Worm (Caenorhabditis elegans) whole organism, L4/young adult: ENCODE measurements around the gene dpy-28.
A peak's percentile ranks its signal among the peaks of the same experiment; 100 is the strongest.
"Not testable (repeated sequence)": the region's sequence is repeated elsewhere in the genome, so short reads cannot be mapped to it uniquely, and the experiment has no call there.

Source experiments
- W03F9.2 ChIP-seq: fragments of 150-350 bp; optimal IDR thresholded peaks from 2 replicates; lab custom pipeline; 2014; ENCODE audit warnings: missing biosample characterization, missing genetic modification characterization
- dao-5 ChIP-seq: sonication (generic microtip); optimal IDR thresholded peaks from 2 replicates; lab custom pipeline; 2016; ENCODE audit warnings: missing genotype, missing genetic modification characterization, moderate library complexity, missing compliant biosample characterization
- him-1 ChIP-seq: sonication (generic microtip); optimal IDR thresholded peaks from 2 replicates; lab custom pipeline; 2016; ENCODE audit warnings: missing genotype, missing genetic modification reagents, missing genetic modification characterization, missing compliant biosample characterization

Gene dpy-28

DNA sequence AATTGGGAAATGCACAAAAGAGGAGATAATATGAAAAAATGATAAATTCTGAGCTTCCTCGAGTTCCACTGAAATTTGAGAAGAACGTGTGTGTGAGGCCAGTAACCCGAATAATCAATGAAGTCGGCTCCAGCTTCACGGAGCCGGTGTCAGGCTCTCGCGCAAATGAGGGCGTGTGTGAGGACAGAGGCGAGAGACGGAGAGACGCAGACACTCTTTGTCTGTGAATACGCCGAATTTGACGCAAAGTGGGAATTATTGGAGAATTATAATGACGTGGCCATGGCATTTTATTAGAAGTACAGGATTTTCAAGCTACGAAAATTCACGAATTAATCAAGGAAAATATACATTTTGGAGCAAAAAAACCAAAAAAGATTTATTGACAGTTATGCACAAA, 23.0 kb upstream of the dpy-28 start:
- TF ChIP-seq dao-5 (tag; lab: Kevin White, UChicago): no peak
- peak; percentile 19 for TF ChIP-seq W03F9.2
- TF ChIP-seq him-1 (tag; lab: Kevin White, UChicago): no peak

DNA sequence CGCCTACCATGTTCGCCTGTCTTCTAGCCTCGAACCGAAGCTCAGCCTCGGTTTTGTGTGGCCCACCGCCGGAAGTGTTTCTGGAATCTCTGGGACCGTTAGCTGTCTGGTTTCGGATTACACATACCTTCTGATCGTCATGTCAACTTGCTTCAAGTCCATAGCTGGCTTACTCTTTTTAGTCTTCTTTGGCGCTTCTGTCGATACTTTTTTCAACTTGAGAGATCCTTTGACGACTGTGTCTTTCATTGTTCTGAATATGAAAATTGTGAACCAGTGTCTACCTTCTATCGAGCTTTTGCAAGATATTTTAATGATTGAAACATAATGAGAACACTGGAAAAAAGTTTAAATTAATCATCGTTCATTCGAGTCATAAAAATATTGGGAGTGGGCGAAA, 22.4 kb upstream of the dpy-28 start, which contains the start of gene K01G5.8:
K01G5.8 (minus strand) TSS at position 255 of the 400 bp plus-strand sequence.
- TF ChIP-seq W03F9.2 (no peak), dao-5 (tag; lab: Kevin White, UChicago) (no peak), him-1 (tag; lab: Kevin White, UChicago) (no peak)

DNA sequence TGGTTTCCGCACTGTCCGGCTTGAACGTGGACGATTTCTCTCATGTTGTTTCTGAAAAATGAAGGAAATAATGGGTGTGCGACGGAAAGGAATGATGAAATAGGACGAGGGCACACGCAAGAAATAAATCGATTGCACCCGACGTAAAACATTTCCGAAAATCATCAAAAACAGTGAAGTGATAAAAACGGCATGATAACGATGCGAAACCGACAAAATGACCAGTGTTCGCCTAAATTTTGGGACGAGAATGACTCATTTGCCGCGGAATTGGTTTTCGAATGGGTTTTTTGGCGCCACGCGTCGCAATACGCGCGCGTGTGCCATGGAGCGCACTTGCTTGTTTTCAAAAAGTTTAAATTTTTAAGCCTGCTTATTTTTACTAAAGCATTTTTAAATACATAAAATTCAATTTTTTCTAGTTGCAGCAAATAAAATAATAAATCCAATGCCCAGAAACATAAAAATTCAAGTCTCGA, 20.5 kb upstream of the dpy-28 start, which contains the start of the genes tbb-1 and rib-2:
tbb-1 (minus strand) TSS at position 51 of the 479 bp plus-strand sequence.
rib-2 (plus strand) TSS at position 429 of the 479 bp plus-strand sequence.
- TF ChIP-seq him-1 (tag; lab: Kevin White, UChicago): no peak
- no peak for TF ChIP-seq dao-5 (tag; lab: Kevin White, UChicago)
- TF ChIP-seq W03F9.2: peak; percentile 91

DNA sequence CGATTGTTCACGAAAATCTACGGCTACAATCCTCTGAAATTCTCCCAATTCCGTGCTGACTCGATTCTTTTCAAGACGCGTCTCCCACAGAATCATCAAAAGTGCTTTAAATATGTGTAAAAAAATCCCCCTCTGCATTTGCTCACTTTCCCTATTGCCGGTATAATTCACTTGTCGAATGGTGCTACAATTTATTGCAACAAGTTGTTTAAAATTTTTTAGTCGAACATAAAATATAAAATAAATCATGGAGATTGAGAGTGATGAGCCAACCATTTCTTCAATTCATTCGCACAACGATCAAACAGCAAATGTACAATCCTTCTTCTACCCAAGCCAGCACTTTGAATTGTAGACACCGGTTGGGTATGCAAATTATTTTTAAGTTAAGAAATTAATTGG, 16.5 kb upstream of the dpy-28 start:
- no peak for TF ChIP-seq W03F9.2
- peak; percentile 41 for TF ChIP-seq dao-5 (tag; lab: Kevin White, UChicago)
- TF ChIP-seq him-1 (tag; lab: Kevin White, UChicago): no peak

DNA sequence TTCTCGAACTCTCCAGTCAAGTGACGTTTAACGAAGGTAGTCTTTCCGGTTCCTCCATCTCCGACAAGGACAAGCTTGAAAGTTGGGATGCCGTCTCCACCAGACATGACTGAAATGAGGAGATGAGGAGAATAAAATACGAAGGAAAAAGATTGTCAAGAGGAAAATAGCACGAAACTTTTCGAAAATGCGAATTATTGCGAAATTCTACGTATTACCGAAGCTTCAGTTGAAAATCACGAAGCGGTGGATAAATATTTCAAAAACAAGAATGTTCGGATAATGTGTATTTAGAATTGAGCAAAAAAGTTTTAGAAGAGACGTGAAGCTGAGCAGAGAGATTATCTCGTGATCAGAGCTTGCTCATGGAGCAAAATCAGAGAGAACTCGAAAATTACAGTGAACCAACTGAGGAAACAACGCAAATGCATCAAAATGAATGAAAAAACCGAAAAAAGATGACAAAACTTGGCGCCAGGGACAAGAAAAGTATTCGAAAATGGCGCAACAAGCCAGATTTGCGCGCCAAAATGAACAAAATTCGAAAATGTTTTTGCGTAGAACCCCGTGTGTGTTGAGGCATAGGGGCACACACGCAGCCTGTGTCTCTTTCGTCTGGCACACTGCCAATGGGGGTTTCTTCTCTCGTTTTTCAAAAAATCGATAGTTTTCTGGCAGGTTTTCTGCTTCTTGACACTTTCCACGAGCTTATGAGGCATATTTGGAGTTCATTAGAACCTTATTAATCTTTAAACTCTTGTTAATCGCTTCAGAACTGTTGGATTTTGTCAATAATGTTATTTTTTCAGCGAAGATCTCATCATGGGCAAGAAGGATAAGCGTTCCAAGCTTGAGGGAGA, 15.1 kb upstream of the dpy-28 start, which contains the start of the genes ran-1 and dkc-1:
ran-1 (minus strand) TSS at position 109 of the 860 bp plus-strand sequence.
dkc-1 (plus strand) TSS at position 810 of the 860 bp plus-strand sequence.
- TF ChIP-seq him-1 (tag; lab: Kevin White, UChicago) (no peak), W03F9.2 (peak; percentile 87)

DNA sequence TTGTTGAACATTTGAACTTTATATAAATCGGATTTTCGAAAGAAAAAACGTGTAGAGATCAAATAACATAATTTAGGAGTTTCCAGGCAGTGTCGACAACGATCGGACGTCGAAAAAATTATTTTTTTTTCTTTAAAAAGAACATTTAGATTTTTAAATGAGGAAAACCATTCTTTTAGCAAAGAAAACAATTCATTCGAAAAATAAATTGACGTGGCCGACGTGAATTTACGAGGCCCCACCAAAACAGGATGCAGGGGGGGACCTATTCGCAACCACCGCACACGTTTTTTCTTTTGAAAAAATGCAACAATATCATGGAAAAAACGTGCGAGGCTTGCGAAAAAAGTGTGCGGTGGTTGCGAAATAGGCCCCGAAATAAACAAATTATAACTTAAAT, 12.9 kb upstream of the dpy-28 start, which contains the start of gene enu-3.6:
enu-3.6 (plus strand) TSS at position 392 of the 400 bp plus-strand sequence.
- TF ChIP-seq dao-5 (tag; lab: Kevin White, UChicago); W03F9.2; him-1 (tag; lab: Kevin White, UChicago): not testable (repeated sequence)

DNA sequence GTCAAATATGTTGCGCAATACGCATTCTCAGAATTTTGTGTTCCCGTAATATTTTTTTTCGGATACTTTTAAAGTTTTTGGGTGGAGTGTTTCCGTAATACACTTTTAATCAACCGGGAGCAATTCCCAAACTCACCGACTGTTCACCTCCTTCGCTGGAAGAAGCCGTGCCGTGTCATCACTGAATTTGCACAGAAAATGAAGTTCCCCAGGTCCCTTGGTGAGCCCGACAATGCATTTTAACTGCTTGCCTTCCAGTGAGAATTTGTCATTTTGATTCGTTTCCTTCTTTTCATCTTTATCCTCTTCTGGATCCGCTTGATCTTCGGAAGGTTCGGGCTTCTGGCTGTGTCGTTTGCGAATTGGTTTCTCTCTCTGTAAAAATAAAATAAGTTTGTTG, 8.6 kb upstream of the dpy-28 start:
- no peak for TF ChIP-seq dao-5 (tag; lab: Kevin White, UChicago)
- TF ChIP-seq W03F9.2: no peak
- no peak for TF ChIP-seq him-1 (tag; lab: Kevin White, UChicago)

DNA sequence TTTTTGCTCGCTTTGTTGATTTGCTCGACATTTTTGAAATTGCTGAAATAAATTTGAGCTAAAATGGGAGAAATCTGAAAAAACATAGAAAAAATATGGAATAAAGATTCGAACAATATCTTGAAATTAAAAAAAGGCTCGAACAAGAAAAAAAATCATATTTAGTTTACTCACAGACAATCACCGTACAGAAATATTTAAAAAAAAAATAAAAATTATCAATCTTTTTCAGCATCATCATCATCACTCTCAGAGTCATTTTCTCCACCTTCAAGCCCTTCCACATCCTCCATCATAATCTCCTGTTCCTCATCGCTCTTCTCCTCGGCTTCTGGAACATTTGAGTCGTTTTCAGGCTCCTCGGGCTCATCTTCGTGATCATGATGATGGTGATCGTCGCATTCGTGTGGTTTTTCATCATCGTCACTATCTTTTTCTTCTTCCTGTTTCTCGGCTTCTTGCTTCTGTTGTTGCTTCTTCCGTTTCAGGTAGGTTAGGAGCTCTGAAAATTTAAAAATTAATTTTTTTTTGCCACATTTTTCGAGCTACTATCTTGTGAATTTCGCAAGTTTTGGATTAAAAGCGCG, 7.4 kb upstream of the dpy-28 start, which contains the start of gene hpl-2:
hpl-2 (minus strand) TSS at position 51 of the 587 bp plus-strand sequence.
- TF ChIP-seq W03F9.2 (no peak), him-1 (tag; lab: Kevin White, UChicago) (no peak), dao-5 (tag; lab: Kevin White, UChicago) (no peak)

DNA sequence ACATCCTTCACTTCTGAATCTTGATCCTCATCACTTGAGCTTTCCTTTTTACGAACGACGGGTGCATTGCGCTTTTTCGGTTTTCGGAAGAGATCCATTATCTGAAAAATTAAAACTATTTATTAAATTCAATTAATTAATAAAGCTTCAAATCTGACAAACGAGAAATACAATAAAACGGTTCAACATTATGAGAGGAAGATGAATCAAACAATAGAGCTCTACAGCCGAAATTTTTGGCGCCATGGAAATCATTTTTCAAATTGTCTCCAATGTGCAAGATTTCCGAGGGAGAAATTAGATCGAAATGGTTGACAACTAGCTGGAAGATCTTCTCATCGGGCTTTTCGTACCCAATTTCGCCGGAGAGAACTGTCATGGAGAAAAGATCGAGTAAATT, 5.4 kb upstream of the dpy-28 start, which contains the start of gene rnf-113:
rnf-113 (minus strand) TSS at position 101 of the 400 bp plus-strand sequence.
- TF ChIP-seq him-1 (tag; lab: Kevin White, UChicago): no peak
- no peak for TF ChIP-seq dao-5 (tag; lab: Kevin White, UChicago)
- TF ChIP-seq W03F9.2: no peak

DNA sequence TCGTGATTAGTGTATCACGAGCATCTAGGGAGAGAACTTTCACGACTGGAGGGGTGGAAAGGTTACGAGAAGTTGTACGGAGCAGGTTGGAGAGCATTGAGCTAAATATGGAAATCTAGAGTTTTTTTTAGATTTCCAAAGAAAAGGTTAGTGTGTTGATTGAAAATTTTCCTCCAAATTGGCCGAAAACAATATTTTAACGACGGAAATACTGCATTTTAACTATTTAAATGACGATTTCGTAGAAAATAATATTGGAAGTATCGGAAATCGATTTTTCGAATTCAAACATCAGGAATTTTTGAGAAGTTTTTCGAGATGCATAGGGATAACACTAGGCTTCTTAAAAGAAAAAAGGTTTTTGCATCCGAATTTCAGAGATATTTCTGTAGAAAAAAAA, 4.5 kb upstream of the dpy-28 start, which contains the start of gene K01G5.10:
K01G5.10 (minus strand) TSS at position 101 of the 400 bp plus-strand sequence.
- no peak for TF ChIP-seq W03F9.2
- TF ChIP-seq dao-5 (tag; lab: Kevin White, UChicago): no peak
- TF ChIP-seq him-1 (tag; lab: Kevin White, UChicago): no peak

DNA sequence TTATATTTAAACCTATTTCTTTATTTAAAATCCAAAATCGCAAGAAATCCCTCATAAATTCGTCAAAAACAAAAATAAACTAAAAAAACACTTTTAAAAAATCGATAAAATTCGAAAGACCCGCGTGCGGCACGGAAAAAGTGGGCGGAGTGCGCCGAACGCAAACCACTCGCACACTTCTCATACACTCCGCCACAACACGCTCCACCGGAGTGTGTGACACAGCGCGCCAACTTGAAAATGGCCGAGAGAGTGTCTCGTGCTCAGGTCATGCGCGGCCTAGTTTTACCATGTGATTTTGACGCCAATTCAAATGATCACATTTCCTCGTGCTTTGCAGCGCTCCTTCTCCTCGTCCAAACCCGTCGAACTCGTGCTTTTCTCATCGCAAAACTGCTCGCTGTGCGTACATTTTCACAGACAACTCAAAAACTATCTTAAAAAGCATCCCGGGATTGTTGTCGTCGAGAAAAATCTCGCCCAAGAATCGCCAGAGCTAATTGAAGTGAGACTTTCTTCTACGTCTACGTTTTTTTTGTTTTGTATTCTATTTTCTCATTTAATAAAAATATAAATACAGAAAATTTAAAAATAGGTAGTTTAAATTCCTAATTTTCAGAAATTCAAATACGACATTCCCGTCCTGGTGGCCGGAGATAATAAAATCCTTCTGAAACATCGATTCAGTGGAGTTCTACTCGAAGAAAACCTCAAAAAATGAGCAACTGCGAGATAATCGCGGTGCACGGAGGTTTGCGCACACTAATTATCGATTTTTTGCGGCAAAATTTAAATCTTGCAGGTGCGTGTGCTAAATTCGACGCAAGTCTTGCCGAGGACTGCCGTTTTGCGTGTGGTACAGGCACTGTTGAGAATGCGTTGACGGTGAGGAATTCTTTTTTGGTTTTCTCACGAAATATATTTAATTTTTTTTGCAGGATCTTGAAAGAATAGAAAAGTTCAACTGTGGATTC, 3.6 kb upstream of the dpy-28 start, which contains the start of gene tasp-1:
tasp-1 (plus strand) TSS at position 258 of the 974 bp plus-strand sequence.
- peak; percentile 99 for TF ChIP-seq W03F9.2
- peak; percentile 89 for TF ChIP-seq dao-5 (tag; lab: Kevin White, UChicago)
- TF ChIP-seq him-1 (tag; lab: Kevin White, UChicago): peak; percentile 99

DNA sequence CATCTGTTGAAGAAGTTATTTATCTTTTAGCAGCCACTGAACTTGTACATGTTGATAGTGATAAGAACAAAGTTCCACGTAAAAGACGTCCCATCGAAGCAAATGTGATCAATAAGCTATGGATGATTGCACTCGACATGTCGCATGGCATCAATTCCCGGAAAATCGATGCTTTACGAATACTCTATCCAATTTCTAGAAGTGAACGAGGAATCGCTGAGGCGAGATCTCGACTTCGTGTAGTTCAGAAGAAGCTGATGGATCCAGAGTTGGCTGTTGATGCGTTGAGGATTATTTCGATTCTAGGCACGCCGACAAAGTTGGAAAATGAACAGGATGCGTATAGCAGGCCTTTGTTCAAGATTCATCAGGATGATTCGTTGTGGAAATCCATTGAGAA, 6.8 kb downstream of the dpy-28 start:
- no peak for TF ChIP-seq dao-5 (tag; lab: Kevin White, UChicago)
- TF ChIP-seq him-1 (tag; lab: Kevin White, UChicago): no peak
- TF ChIP-seq W03F9.2: no peak
